Worm (Caenorhabditis elegans) whole organism, L1 larva: ENCODE measurements around the gene rps-14.
A peak's percentile ranks its signal among the peaks of the same experiment; 100 is the strongest.

Source experiments
- C34B4.2 ChIP-seq: sonication (generic microtip); optimal IDR thresholded peaks from 2 replicates; lab custom pipeline; 2017; ENCODE audit warnings: mild to moderate bottlenecking, missing genetic modification characterization, missing compliant biosample characterization
- Y116A8C.19 ChIP-seq: sonication (generic microtip); optimal IDR thresholded peaks from 2 replicates; lab custom pipeline; 2016; ENCODE audit warnings: missing compliant biosample characterization, missing genetic modification characterization, borderline replicate concordance
- aha-1 ChIP-seq: fragments of 150-350 bp; optimal IDR thresholded peaks from 2 replicates; lab custom pipeline; 2014; ENCODE audit warnings: missing biosample characterization, missing genetic modification characterization
- aly-2 ChIP-seq: fragments of 150-350 bp; optimal IDR thresholded peaks from 2 replicates; lab custom pipeline; 2014; ENCODE audit warnings: missing biosample characterization, missing genetic modification characterization
- ama-1 ChIP-seq: fragments of 150-350 bp; optimal IDR thresholded peaks from 2 replicates; lab custom pipeline; 2014
- blmp-1 ChIP-seq: fragments of 150-350 bp; optimal IDR thresholded peaks from 2 replicates; lab custom pipeline; 2014; ENCODE audit warnings: missing biosample characterization, missing genetic modification characterization
- ceh-63 ChIP-seq: fragments of 200-800 bp; sonication (Bioruptor generic); optimal IDR thresholded peaks from 2 replicates; lab custom pipeline; 2018; ENCODE audit warnings: mild to moderate bottlenecking, missing genetic modification characterization, missing compliant biosample characterization
- ceh-82 ChIP-seq, 3 experiments: fragments of 150-350 bp in 1 of 3; sonication (generic microtip) in 2 of 3; optimal IDR thresholded peaks; 2 replicates each; lab custom pipeline; 2014 to 2017; ENCODE audit warnings: missing biosample characterization in 3 of 3, missing genetic modification characterization in 3 of 3
- ces-1 ChIP-seq: fragments of 150-350 bp; optimal IDR thresholded peaks from 2 replicates; lab custom pipeline; 2014; ENCODE audit warnings: missing biosample characterization, missing genetic modification reagents, missing genetic modification characterization
- dpl-1 ChIP-seq, 3 experiments: fragments of 150-350 bp in 2 of 3; sonication (generic microtip) in 1 of 3; optimal IDR thresholded peaks; 2 replicates each; lab custom pipeline; 2014 to 2017; ENCODE audit warnings: missing biosample characterization in 3 of 3, missing genetic modification characterization in 3 of 3, missing genetic modification reagents in 3 of 3
- dsc-1 ChIP-seq: sonication (generic microtip); optimal IDR thresholded peaks from 2 replicates; lab custom pipeline; 2016; ENCODE audit warnings: mild to moderate bottlenecking, missing genetic modification characterization, missing compliant biosample characterization
- efl-1 ChIP-seq, 4 experiments: fragments of 150-350 bp; optimal IDR thresholded peaks in 3 of 4; peaks in 1 of 4; 1 replicate in 1 of 4; 2 replicates in 3 of 4; lab custom pipeline; 2014; ENCODE audit warnings: missing biosample characterization in 2 of 4, missing genetic modification characterization in 2 of 4, missing genetic modification reagents in 2 of 4
- egl-27 ChIP-seq, 2 experiments: fragments of 150-350 bp in 1 of 2; sonication (generic microtip); optimal IDR thresholded peaks; 3 replicates each; lab custom pipeline; 2017 to 2018; ENCODE audit warnings: missing biosample characterization in 2 of 2, missing genetic modification characterization in 2 of 2, missing genetic modification reagents in 2 of 2
- elt-3 ChIP-seq, 6 experiments: fragments of 150-350 bp in 1 of 6; sonication (generic microtip); optimal IDR thresholded peaks; 2 replicates each; lab custom pipeline; 2017 to 2018; ENCODE audit warnings: missing biosample characterization in 6 of 6, missing genetic modification characterization in 6 of 6, inconsistent platforms in 1 of 6
- ets-5 ChIP-seq: fragments of 200-800 bp; sonication (Bioruptor generic); IDR thresholded peaks from 2 replicates; pipeline ENCODE4 v1.3.6; 2022; ENCODE audit warnings: missing genetic modification characterization, missing compliant biosample characterization
- fkh-10 ChIP-seq: sonication (generic microtip); optimal IDR thresholded peaks from 2 replicates; lab custom pipeline; 2017; ENCODE audit warnings: missing biosample characterization, missing genetic modification reagents, missing genetic modification characterization
- fkh-4 ChIP-seq: sonication (generic microtip); optimal IDR thresholded peaks from 2 replicates; lab custom pipeline; 2016; ENCODE audit warnings: missing compliant biosample characterization, missing genetic modification characterization, borderline replicate concordance
- fos-1 ChIP-seq: fragments of 150-350 bp; optimal IDR thresholded peaks from 2 replicates; lab custom pipeline; 2014; ENCODE audit warnings: missing biosample characterization, missing genetic modification characterization
- isw-1 ChIP-seq: fragments of 200-800 bp; sonication (Bioruptor generic); IDR thresholded peaks from 2 replicates; pipeline ENCODE4 v1.3.6; 2022; ENCODE audit warnings: missing genetic modification characterization, missing compliant biosample characterization
- jun-1 ChIP-seq: fragments of 150-350 bp; optimal IDR thresholded peaks from 2 replicates; lab custom pipeline; 2014; ENCODE audit warnings: missing biosample characterization, missing genetic modification reagents, missing genetic modification characterization
- lin-14 ChIP-seq: fragments of 200-800 bp; sonication (Bioruptor generic); optimal IDR thresholded peaks from 2 replicates; lab custom pipeline; 2018; ENCODE audit warnings: mild to moderate bottlenecking, missing genetic modification characterization, moderate library complexity, missing compliant biosample characterization
- lin-15B ChIP-seq: fragments of 150-350 bp; sonication (generic microtip); optimal IDR thresholded peaks from 3 replicates; lab custom pipeline; 2014; ENCODE audit warnings: missing biosample characterization, missing genetic modification characterization
- lin-39 ChIP-seq: fragments of 150-350 bp; optimal IDR thresholded peaks from 2 replicates; lab custom pipeline; 2014; ENCODE audit warnings: missing biosample characterization, missing genetic modification reagents, missing genetic modification characterization
- lsy-2 ChIP-seq, 2 experiments: fragments of 150-350 bp; optimal IDR thresholded peaks; 2 replicates each; lab custom pipeline; 2014; ENCODE audit warnings: missing biosample characterization in 2 of 2, missing genetic modification characterization in 2 of 2
- mab-9 ChIP-seq: fragments of 200-800 bp; sonication (Bioruptor generic); IDR thresholded peaks from 2 replicates; pipeline ENCODE4 v1.3.6; 2022; ENCODE audit warnings: missing genetic modification reagents, missing genetic modification characterization, missing compliant biosample characterization
- mef-2 ChIP-seq: fragments of 150-350 bp; optimal IDR thresholded peaks from 2 replicates; lab custom pipeline; 2014; ENCODE audit warnings: missing biosample characterization, missing genetic modification characterization
- nhr-19 ChIP-seq: fragments of 200-800 bp; sonication (Bioruptor generic); conservative IDR thresholded peaks from 2 replicates; pipeline ENCODE4 v1.3.6; 2022; ENCODE audit warnings: missing genetic modification characterization, missing compliant biosample characterization
- nhr-237 ChIP-seq: fragments of 150-350 bp; optimal IDR thresholded peaks from 2 replicates; lab custom pipeline; 2014; ENCODE audit warnings: missing biosample characterization, missing genetic modification characterization
- nhr-28 ChIP-seq: fragments of 150-350 bp; optimal IDR thresholded peaks from 2 replicates; lab custom pipeline; 2014; ENCODE audit warnings: missing biosample characterization, missing genetic modification characterization
- nhr-47 ChIP-seq: sonication (generic microtip); optimal IDR thresholded peaks from 2 replicates; lab custom pipeline; 2016; ENCODE audit warnings: mild to moderate bottlenecking, missing genetic modification characterization, moderate library complexity, missing compliant biosample characterization
- nhr-77 ChIP-seq: fragments of 150-350 bp; optimal IDR thresholded peaks from 2 replicates; lab custom pipeline; 2014; ENCODE audit warnings: missing biosample characterization, missing genetic modification characterization
- nhr-90 ChIP-seq: sonication (generic microtip); optimal IDR thresholded peaks from 2 replicates; lab custom pipeline; 2016; ENCODE audit warnings: mild to moderate bottlenecking, missing genetic modification characterization, missing compliant biosample characterization; ENCODE audit not compliant: poor library complexity
- pag-3 ChIP-seq: sonication (generic microtip); optimal IDR thresholded peaks from 2 replicates; lab custom pipeline; 2017; ENCODE audit warnings: missing genetic modification characterization, mild to moderate bottlenecking, missing compliant biosample characterization, antibody characterized with exemption, borderline replicate concordance; ENCODE audit not compliant: insufficient read depth
- pqm-1 ChIP-seq: sonication (generic microtip); optimal IDR thresholded peaks from 3 replicates; lab custom pipeline; 2017; ENCODE audit warnings: missing biosample characterization, missing genetic modification characterization
- skn-1 ChIP-seq: fragments of 150-350 bp; optimal IDR thresholded peaks from 2 replicates; lab custom pipeline; 2014; ENCODE audit warnings: missing biosample characterization, missing genetic modification characterization
- snpc-4 ChIP-seq: fragments of 150-350 bp; optimal IDR thresholded peaks from 2 replicates; lab custom pipeline; 2014; ENCODE audit warnings: missing biosample characterization, missing genetic modification characterization
- snu-23 ChIP-seq: sonication (generic microtip); optimal IDR thresholded peaks from 2 replicates; lab custom pipeline; 2016; ENCODE audit warnings: missing genetic modification characterization, missing compliant biosample characterization
- swsn-7 ChIP-seq: sonication (generic microtip); optimal IDR thresholded peaks from 2 replicates; lab custom pipeline; 2016; ENCODE audit warnings: missing genetic modification characterization, missing compliant biosample characterization
- tbx-2 ChIP-seq: sonication (generic microtip); optimal IDR thresholded peaks from 2 replicates; lab custom pipeline; 2016; ENCODE audit warnings: missing genetic modification characterization, missing compliant biosample characterization
- tlp-1 ChIP-seq: fragments of 150-350 bp; optimal IDR thresholded peaks from 2 replicates; lab custom pipeline; 2014; ENCODE audit warnings: missing biosample characterization, missing genetic modification characterization
- unc-130 ChIP-seq: fragments of 150-350 bp; optimal IDR thresholded peaks from 2 replicates; lab custom pipeline; 2017; ENCODE audit warnings: missing biosample characterization, missing genetic modification characterization, inconsistent platforms
- unc-30 ChIP-seq: sonication (generic microtip); optimal IDR thresholded peaks from 2 replicates; lab custom pipeline; 2017; ENCODE audit warnings: missing biosample characterization, missing genetic modification characterization
- unc-62 ChIP-seq: fragments of 150-350 bp; optimal IDR thresholded peaks from 2 replicates; lab custom pipeline; 2014; ENCODE audit warnings: missing biosample characterization, missing genetic modification reagents, missing genetic modification characterization
- unc-98 ChIP-seq: fragments of 200-800 bp; sonication (Bioruptor generic); IDR thresholded peaks from 2 replicates; pipeline ENCODE4 v1.3.6; 2022; ENCODE audit warnings: missing genetic modification characterization, missing compliant biosample characterization
- xbp-1 ChIP-seq: sonication (generic microtip); optimal IDR thresholded peaks from 2 replicates; lab custom pipeline; 2016; ENCODE audit warnings: missing genetic modification characterization, missing compliant biosample characterization
- zip-4 ChIP-seq: fragments of 200-800 bp; sonication (Bioruptor generic); optimal IDR thresholded peaks from 2 replicates; lab custom pipeline; 2018; ENCODE audit warnings: mild to moderate bottlenecking, missing genetic modification characterization, moderate library complexity, missing compliant biosample characterization
- ztf-11 ChIP-seq, 2 experiments: sonication (generic microtip); optimal IDR thresholded peaks; 2 replicates each; lab custom pipeline; 2016 to 2017; ENCODE audit warnings: missing genetic modification characterization in 2 of 2, missing biosample characterization in 1 of 2, missing compliant biosample characterization in 1 of 2

The rps-14 gene

DNA sequence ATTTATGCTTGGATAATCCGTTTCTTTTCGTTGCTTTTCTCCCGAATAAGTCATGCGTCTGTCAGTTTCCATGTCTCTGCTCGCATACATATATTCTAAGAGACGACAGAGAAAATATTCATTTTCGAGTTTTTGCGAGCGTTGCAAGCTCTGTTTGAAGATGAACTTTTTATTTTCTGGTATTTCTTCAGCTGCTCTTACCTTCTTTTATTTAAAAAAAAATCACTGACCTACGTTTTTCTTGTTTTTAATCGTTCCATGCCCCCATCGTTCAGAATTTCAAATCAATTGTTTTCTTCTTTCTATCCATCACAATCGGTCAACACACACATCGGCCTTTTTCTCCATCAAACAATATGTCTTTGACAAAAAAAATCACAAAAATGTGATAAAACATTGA lies 31.1 kb upstream of the rps-14 start:
- TF ChIP-seq lin-14 (peak; percentile 0), ama-1 (lab: Kevin White, UChicago) (no peak), pqm-1 (tag; lab: Kevin White, UChicago) (no peak)

DNA sequence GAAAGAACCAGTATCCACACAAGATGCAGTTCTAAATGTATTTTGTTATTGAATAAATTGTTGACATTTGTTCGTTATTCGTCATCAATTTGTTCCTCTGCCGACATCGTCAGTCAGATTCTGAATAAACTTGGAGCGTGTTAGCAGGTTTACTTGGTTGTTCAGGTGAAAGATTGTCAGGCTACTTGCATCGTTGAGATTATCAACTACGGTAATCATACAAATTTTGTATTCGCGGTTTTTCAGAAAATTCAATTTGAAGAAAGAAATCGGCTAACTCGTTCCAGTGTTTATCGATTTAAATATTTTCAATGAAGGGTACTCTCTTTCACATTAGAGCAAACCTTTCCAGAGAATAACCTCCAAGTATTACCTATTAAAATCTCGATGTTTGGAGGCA lies 30.3 kb upstream of the rps-14 start, which contains the start of gene R151.2:
Gene R151.2, plus strand, starts transcription at position 247 of the 400 bp plus-strand sequence.
- TF ChIP-seq lsy-2 (tag; optimal IDR thresholded peaks at IDR 0.05; lab: Kevin White, UChicago): peak in 1 of 2 experiments; percentile 50
- TF ChIP-seq efl-1 (optimal IDR thresholded peaks at IDR 0.05; lab: Kevin White, UChicago): no peak
- peak in 1 of 2 experiments; percentile 91 for TF ChIP-seq efl-1 (GFP tag; optimal IDR thresholded peaks at IDR 0.05 in 1 of 2; lab: Kevin White, UChicago)
- TF ChIP-seq lin-15B: no peak
- TF ChIP-seq ets-5 (GFP tag; lab: Robert Waterston, UW): no peak

DNA sequence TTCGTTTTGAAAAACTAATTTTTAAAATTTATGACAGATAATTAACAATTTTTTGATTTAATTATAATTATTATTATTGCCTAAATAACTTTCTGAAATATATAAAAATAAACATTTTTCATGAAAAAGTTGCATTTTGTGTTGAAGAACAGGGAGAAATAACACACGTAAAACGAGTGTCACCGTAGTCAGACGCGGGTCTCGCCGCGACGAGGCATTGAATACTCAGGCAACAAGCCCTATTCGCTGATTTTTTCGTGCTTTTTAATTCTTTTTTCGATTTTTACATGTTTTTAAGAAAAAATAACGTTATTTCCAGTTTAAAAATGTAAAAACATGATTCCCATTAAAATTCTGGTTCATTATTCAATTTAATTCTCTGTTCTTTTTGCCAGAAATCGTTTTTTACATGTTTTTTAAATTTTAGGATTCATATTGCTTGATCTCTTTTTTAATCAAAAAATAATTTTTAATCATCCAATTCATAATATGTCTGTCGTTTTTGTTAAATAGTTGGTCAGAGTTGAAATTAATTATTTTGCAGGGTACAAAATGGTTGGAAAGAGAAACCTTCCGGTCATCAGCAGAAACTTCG lies 28.6 kb upstream of the rps-14 start, which contains the start of gene rpl-6:
Gene rpl-6, plus strand, starts transcription at position 545 of the 595 bp plus-strand sequence.
- peak; percentile 95 for TF ChIP-seq unc-130 (tag; lab: Kevin White, UChicago)
- TF ChIP-seq aly-2 (tag; lab: Kevin White, UChicago): peak; percentile 22
- TF ChIP-seq fkh-10: peak; percentile 77
- TF ChIP-seq nhr-90 (tag; lab: Kevin White, UChicago): peak; percentile 87
- no peak for TF ChIP-seq pqm-1 (tag; lab: Kevin White, UChicago)
- TF ChIP-seq blmp-1: peak; percentile 80
- TF ChIP-seq ceh-63 (GFP tag; lab: Kevin White, UChicago): no peak
- TF ChIP-seq nhr-237 (tag; lab: Kevin White, UChicago): peak; percentile 62
- no peak for TF ChIP-seq pag-3
- peak; percentile 45 for TF ChIP-seq zip-4
- TF ChIP-seq nhr-28 (tag; lab: Kevin White, UChicago): no peak
- peak; percentile 81 for TF ChIP-seq jun-1 (tag; lab: Kevin White, UChicago)
- TF ChIP-seq skn-1: peak; percentile 83
- peak; percentile 91 for TF ChIP-seq nhr-19 (GFP tag; lab: Robert Waterston, UW)
- TF ChIP-seq aha-1: no peak
- TF ChIP-seq snpc-4 (tag; lab: Kevin White, UChicago): peak; percentile 57
- TF ChIP-seq dpl-1 (GFP tag; optimal IDR thresholded peaks at IDR 0.05; lab: Kevin White, UChicago): peak; percentile 81 to 86 (median 85)
- TF ChIP-seq ztf-11 (tag; optimal IDR thresholded peaks at IDR 0.05; lab: Kevin White, UChicago): peak in 1 of 2 experiments; percentile 66
- TF ChIP-seq nhr-47 (tag; lab: Kevin White, UChicago): peak; percentile 90
- TF ChIP-seq egl-27 (tag; optimal IDR thresholded peaks at IDR 0.05; lab: Kevin White, UChicago): peak; percentile 63 to 87
- no peak for TF ChIP-seq Y116A8C.19 (tag; lab: Kevin White, UChicago)
- peak; percentile 81 for TF ChIP-seq dsc-1 (tag; lab: Kevin White, UChicago)
- TF ChIP-seq ets-5 (GFP tag; lab: Robert Waterston, UW): no peak
- TF ChIP-seq unc-98: no peak
- TF ChIP-seq C34B4.2 (tag; lab: Kevin White, UChicago): no peak
- peak; percentile 90 for TF ChIP-seq isw-1
- peak; percentile 91 for TF ChIP-seq xbp-1 (tag; lab: Kevin White, UChicago)
- TF ChIP-seq mef-2 (tag; lab: Kevin White, UChicago): no peak
- TF ChIP-seq snu-23: peak; percentile 92
- no peak for TF ChIP-seq unc-30 (tag; lab: Kevin White, UChicago)
- no peak for TF ChIP-seq tlp-1 (tag; lab: Kevin White, UChicago)
- no peak for TF ChIP-seq mab-9 (GFP tag; lab: Robert Waterston, UW)
- peak; percentile 55 for TF ChIP-seq ama-1 (lab: Kevin White, UChicago)
- TF ChIP-seq elt-3 (tag; optimal IDR thresholded peaks at IDR 0.05; lab: Kevin White, UChicago): peak in 5 of 6 experiments; percentile 14 to 98 (median 73)
- TF ChIP-seq swsn-7: peak; percentile 85
- no peak for TF ChIP-seq unc-62
- TF ChIP-seq ces-1: no peak
- peak; percentile 73 for TF ChIP-seq lin-39 (tag; lab: Kevin White, UChicago)
- peak; percentile 86 for TF ChIP-seq tbx-2
- TF ChIP-seq fos-1: peak; percentile 80
- peak; percentile 81 to 90 (median 86) for TF ChIP-seq ceh-82 (tag; optimal IDR thresholded peaks at IDR 0.05; lab: Kevin White, UChicago)
- no peak for TF ChIP-seq fkh-4 (tag; lab: Kevin White, UChicago)
- TF ChIP-seq nhr-77 (tag; lab: Kevin White, UChicago): peak; percentile 83
